Fruit fly (Drosophila melanogaster) S2 (cell line): ENCODE results near the gene CG31097.

Source experiments
- CG8478 ChIP-seq: fragments of >200 bp; optimal IDR thresholded peaks from 2 replicates; lab custom pipeline; 2018
- CTCF ChIP-seq, 2 experiments: fragments of >200 bp; optimal IDR thresholded peaks; 2 replicates each; lab custom pipeline; 2018

- TF ChIP-seq CG8478 (lab: Kevin White, UChicago) (no peak), CTCF (optimal IDR thresholded peaks at IDR 0.05; lab: Kevin White, UChicago) (no peak)
Observed at dm6 chr3R:25313771-25314170, 16.2 kb upstream of the CG31097 start, which contains the start of gene CG31087.
